Worm (Caenorhabditis elegans): ENCODE measurements around the gene col-102.
A peak's percentile ranks its signal among the peaks of the same experiment; 100 is the strongest.

col-102 gene

DNA sequence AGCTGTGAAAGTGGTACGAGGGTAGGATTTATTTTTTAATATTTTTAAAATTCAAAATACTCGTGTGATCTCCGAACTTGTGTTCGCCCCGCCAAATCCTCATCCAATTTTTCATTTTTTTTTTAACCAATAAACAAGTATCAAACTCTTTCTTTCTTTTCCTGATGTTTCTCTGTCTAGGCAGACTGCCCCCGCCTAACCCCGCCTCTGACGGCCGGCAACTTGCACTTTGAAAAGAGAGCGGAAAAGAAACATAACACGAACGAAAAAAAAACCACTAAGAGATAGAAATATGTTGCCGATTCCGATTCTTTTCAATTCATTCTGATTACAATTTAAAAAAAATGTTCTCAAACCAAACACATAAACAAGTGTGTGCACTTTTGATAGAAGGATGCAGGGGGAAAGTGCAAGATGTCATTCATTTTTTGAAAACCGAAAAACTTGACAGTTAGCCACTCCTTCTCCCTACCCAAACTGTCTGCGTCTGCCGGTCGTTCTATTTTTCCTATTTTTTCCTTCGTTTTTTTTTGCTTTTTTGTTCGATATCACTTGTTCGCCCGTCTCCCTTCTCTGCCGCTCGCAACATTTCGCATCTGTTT, 21.8 kb downstream of the col-102 start:
- TF ChIP-seq lsy-12 (tag; optimal IDR thresholded peaks at IDR 0.05) (no peak), ceh-16 (tag; optimal IDR thresholded peaks at IDR 0.05) (no peak), nhr-25 (tag; optimal IDR thresholded peaks at IDR 0.05) (no peak), egl-5 (tag; optimal IDR thresholded peaks at IDR 0.05) (no peak), egl-27 (tag; optimal IDR thresholded peaks at IDR 0.05) (no peak), pqm-1 (tag; optimal IDR thresholded peaks at IDR 0.05) (no peak), nhr-11 (tag; optimal IDR thresholded peaks at IDR 0.05) (no peak)

DNA sequence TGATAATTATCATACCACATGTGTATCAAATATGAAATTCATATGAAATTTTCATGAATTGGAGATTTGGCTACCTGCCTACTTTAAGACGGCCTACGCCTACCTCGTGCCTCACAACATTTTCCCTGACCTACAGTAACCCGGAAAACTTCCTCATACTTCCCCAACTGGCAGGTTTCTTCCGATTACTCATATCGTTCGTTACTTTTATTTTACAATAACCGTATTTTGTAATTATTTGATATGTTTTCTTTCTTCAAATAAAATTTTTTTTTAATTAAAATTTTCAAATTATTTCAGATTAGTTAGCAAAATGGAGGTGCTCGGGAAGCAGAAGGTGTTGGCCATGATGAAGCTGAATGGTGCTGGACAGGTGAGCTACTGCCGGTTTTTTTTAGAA, 23.0 kb downstream of the col-102 start, which contains the start of gene nhr-76:
Gene nhr-76 (plus strand): TSS at position 301 of the 400 bp plus-strand sequence.
- TF ChIP-seq mml-1 (tag; optimal IDR thresholded peaks at IDR 0.05) (no peak), fos-1 (tag; optimal IDR thresholded peaks at IDR 0.05) (no peak), ceh-28 (tag; optimal IDR thresholded peaks at IDR 0.05) (no peak), ceh-9 (tag; optimal IDR thresholded peaks at IDR 0.05) (no peak), zag-1 (tag; optimal IDR thresholded peaks at IDR 0.05) (no peak), ama-1 (optimal IDR thresholded peaks at IDR 0.05) (no peak), aly-2 (tag; optimal IDR thresholded peaks at IDR 0.05) (no peak), daf-12 (tag; optimal IDR thresholded peaks at IDR 0.05) (no peak), nhr-43 (tag; optimal IDR thresholded peaks at IDR 0.05; ENCODE audit: poor library complexity, severe bottlenecking) (no peak), skn-1 (tag; optimal IDR thresholded peaks at IDR 0.05) (no peak), unc-39 (tag; optimal IDR thresholded peaks at IDR 0.05) (no peak), eor-1 (tag; optimal IDR thresholded peaks at IDR 0.05) (no peak), nhr-23 (tag; optimal IDR thresholded peaks at IDR 0.05) (no peak), egl-27 (tag; optimal IDR thresholded peaks at IDR 0.05) (no peak), nhr-11 (tag; optimal IDR thresholded peaks at IDR 0.05) (no peak), ceh-82 (tag; optimal IDR thresholded peaks at IDR 0.05) (no peak), elt-1 (tag; optimal IDR thresholded peaks at IDR 0.05) (no peak)

- no peak for TF ChIP-seq pqm-1 (tag; optimal IDR thresholded peaks at IDR 0.05)
- no peak for TF ChIP-seq nhr-23 (tag; optimal IDR thresholded peaks at IDR 0.05)
- TF ChIP-seq jun-1 (tag; optimal IDR thresholded peaks at IDR 0.05), result no peak
- no peak for TF ChIP-seq ama-1 (optimal IDR thresholded peaks at IDR 0.05)
- TF ChIP-seq pha-4 (tag; optimal IDR thresholded peaks at IDR 0.05), result no peak
- no peak for TF ChIP-seq eor-1 (tag; optimal IDR thresholded peaks at IDR 0.05)
- no peak for TF ChIP-seq fkh-10 (GFP tag; optimal IDR thresholded peaks at IDR 0.05)
- TF ChIP-seq elt-2 (tag; optimal IDR thresholded peaks at IDR 0.05), result no peak
Observed at ce11 chrIV:630598-630997, 26.4 kb downstream of the col-102 start.

DNA sequence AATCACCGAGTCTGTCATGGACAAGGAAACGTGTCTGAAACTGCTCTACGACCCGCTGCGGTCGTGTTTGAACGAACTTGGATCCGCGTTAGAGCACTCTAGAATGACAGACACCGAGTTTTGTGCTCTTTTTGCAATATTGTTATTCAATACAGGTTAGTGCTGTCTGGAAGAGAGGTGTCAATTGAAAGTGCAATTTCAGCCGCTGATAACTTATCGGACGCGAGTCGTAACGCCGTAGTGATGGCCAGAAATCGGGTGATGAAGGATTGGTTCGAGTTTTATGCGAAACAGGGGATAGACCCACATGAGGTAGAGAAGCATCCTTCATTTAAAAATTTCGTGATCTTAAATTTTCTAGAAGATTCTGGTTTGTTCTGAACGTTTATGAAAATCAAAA, 27.6 kb downstream of the col-102 start:
- TF ChIP-seq zag-1 (tag; optimal IDR thresholded peaks at IDR 0.05), result no peak
- no peak for TF ChIP-seq fkh-2 (tag; optimal IDR thresholded peaks at IDR 0.05)
- TF ChIP-seq elt-2 (tag; optimal IDR thresholded peaks at IDR 0.05), result peak; percentile 29
- TF ChIP-seq egl-5 (tag; optimal IDR thresholded peaks at IDR 0.05), result no peak

ce11 chrIV:633565-633964, 29.3 kb downstream of the col-102 start:
- TF ChIP-seq pha-4 (tag; optimal IDR thresholded peaks at IDR 0.05), result no peak
- TF ChIP-seq mml-1 (tag; optimal IDR thresholded peaks at IDR 0.05), result no peak

DNA sequence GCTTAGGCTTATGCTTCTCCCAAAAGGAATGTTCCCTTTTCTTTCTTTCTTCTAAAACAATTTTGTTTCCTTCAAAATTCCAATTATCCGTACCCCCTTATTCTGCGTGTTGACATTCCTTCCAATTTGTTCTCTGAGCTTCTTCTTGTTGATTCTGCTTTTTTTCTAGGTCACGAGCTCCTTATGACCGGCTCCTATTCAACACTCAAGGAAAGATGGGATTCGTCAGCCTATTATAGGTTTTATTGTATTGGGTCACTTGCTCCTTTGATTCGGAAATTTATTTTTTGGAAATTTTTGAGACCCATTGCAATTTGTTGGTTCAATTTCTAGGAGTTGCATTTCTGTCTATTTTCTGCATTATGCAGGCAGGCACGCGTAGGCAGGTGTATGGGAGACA, 34.9 kb downstream of the col-102 start:
- TF ChIP-seq elt-1 (tag; optimal IDR thresholded peaks at IDR 0.05) (no peak), nhr-23 (tag; optimal IDR thresholded peaks at IDR 0.05) (no peak), zag-1 (tag; optimal IDR thresholded peaks at IDR 0.05) (no peak), skn-1 (tag; optimal IDR thresholded peaks at IDR 0.05) (no peak), tbx-2 (tag; optimal IDR thresholded peaks at IDR 0.05) (no peak)

DNA sequence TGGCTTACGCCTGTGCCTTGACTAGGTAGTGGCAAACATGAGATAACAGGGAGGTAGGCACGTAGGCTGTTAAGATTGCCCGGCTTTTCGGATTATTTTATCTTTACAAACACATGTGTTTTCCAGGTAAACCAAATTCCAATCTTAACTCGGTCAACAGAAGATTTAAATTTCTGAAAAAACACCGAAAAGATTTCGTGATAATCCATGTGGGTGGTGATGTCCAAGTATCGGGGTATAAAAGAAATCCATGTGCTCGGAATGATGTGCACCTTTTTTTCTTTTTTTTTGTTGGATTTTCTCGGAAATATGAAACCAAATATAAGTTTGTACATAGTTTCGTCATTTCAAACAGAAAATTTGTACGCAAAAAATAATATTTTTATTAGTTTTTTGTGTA, 39.2 kb downstream of the col-102 start:
- no peak for TF ChIP-seq nhr-43 (tag; optimal IDR thresholded peaks at IDR 0.05; ENCODE audit: poor library complexity, severe bottlenecking)
- TF ChIP-seq ZK546.5 (tag; optimal IDR thresholded peaks at IDR 0.05), result no peak
- TF ChIP-seq egl-5 (tag; optimal IDR thresholded peaks at IDR 0.05), result no peak
- TF ChIP-seq nhr-67 (tag; optimal IDR thresholded peaks at IDR 0.05), result no peak
- TF ChIP-seq lin-15B (tag; optimal IDR thresholded peaks at IDR 0.05), result no peak
- no peak for TF ChIP-seq egl-27 (tag; optimal IDR thresholded peaks at IDR 0.05)
- TF ChIP-seq sea-2 (GFP tag; optimal IDR thresholded peaks at IDR 0.05), result no peak

Measured in whole organism, L3 larva.